Fruit fly (Drosophila melanogaster): ENCODE measurements around the gene Nmdmc.

Nmdmc gene

DNA sequence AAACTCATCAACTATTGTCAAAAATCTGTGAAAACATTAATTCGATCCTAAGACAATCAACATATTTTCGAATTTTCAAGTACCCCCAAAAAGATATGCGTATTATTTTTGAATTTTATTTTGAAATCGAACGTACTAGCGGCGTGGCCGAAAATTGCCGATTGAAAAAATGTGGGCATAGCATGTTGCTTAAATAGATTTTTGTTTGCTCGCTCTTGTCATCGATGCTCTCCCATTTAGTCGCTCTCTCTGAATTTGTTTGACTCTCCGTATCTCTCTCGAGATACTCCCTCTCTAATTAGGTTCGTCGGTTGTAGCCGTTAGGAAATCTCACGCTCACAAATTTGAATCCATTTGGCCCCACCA lies 6.7 kb upstream of the Nmdmc start (continued):
- no peak for TF ChIP-seq pita (GFP tag; optimal IDR thresholded peaks at IDR 0.05)
- TF ChIP-seq Hr51 (GFP tag; optimal IDR thresholded peaks at IDR 0.05) = no peak
- no peak for TF ChIP-seq Sry-β (GFP tag; optimal IDR thresholded peaks at IDR 0.05)
- no peak for TF ChIP-seq CG9727 (GFP tag; optimal IDR thresholded peaks at IDR 0.05)
- TF ChIP-seq CG17612 (GFP tag; IDR thresholded peaks at IDR 0.05) = no peak
- TF ChIP-seq dmrt11E (tag; optimal IDR thresholded peaks at IDR 0.05) = no peak
- no peak for TF ChIP-seq ranshi (GFP tag; IDR thresholded peaks at IDR 0.05)
- TF ChIP-seq CG6765 (GFP tag; optimal IDR thresholded peaks at IDR 0.05) = no peak
- no peak for TF ChIP-seq dysf (GFP tag; IDR thresholded peaks at IDR 0.05)
- TF ChIP-seq her (GFP tag; optimal IDR thresholded peaks at IDR 0.05) = no peak
- TF ChIP-seq CG2120 (GFP tag; optimal IDR thresholded peaks at IDR 0.05) = no peak
- TF ChIP-seq Ets65A (GFP tag) = no peak
- TF ChIP-seq CG4328 (GFP tag; optimal IDR thresholded peaks at IDR 0.05) = no peak
- TF ChIP-seq lab (GFP tag; optimal IDR thresholded peaks at IDR 0.05) = no peak
- TF ChIP-seq twi (tag; optimal IDR thresholded peaks at IDR 0.05) = no peak
- TF ChIP-seq CG17829 (tag; optimal IDR thresholded peaks at IDR 0.05) = no peak
- TF ChIP-seq CG2129 (GFP tag; IDR thresholded peaks at IDR 0.05; ENCODE audit: partially characterized antibody) = no peak
- no peak for TF ChIP-seq CG10267 (tag; optimal IDR thresholded peaks at IDR 0.05)
- no peak for TF ChIP-seq lmd (GFP tag; IDR thresholded peaks at IDR 0.05)
- no peak for TF ChIP-seq vfl (GFP tag; optimal IDR thresholded peaks at IDR 0.05)
- TF ChIP-seq CG12299 (tag; optimal IDR thresholded peaks at IDR 0.05) = no peak
- no peak for TF ChIP-seq Vsx1 (GFP tag; optimal IDR thresholded peaks at IDR 0.05)
- no peak for TF ChIP-seq abd-A (tag; optimal IDR thresholded peaks at IDR 0.05)
- no peak for TF ChIP-seq toy (GFP tag; IDR thresholded peaks at IDR 0.05)
- TF ChIP-seq HLH3B (GFP tag; IDR thresholded peaks at IDR 0.05) = no peak
- no peak for TF ChIP-seq nerfin-2 (GFP tag; IDR thresholded peaks at IDR 0.05; ENCODE audit: partially characterized antibody)
- TF ChIP-seq tap (tag; optimal IDR thresholded peaks at IDR 0.05) = no peak
- TF ChIP-seq tna (GFP tag; IDR thresholded peaks at IDR 0.05; ENCODE audit: partially characterized antibody) = no peak
- peak; percentile 24 for TF ChIP-seq NC2α (GFP tag; optimal IDR thresholded peaks at IDR 0.05)
- TF ChIP-seq CG30431 (GFP tag; optimal IDR thresholded peaks at IDR 0.05) = no peak
- TF ChIP-seq Adf1 (GFP tag; IDR thresholded peaks at IDR 0.05) = no peak
- no peak for TF ChIP-seq CG5953 (GFP tag; IDR thresholded peaks at IDR 0.05)
- TF ChIP-seq luna (GFP tag; optimal IDR thresholded peaks at IDR 0.05) = peak; percentile 8
- TF ChIP-seq CG10543 (GFP tag; optimal IDR thresholded peaks at IDR 0.05) = no peak
- TF ChIP-seq Side (GFP tag; optimal IDR thresholded peaks at IDR 0.05) = no peak
- TF ChIP-seq CG8290 (GFP tag; optimal IDR thresholded peaks at IDR 0.05) = no peak
- TF ChIP-seq CG8290 (tag; optimal IDR thresholded peaks at IDR 0.05) = peak in 1 of 2 experiments; percentile 70
- no peak for TF ChIP-seq lov (optimal IDR thresholded peaks at IDR 0.05)
- TF ChIP-seq lov (GFP tag; IDR thresholded peaks at IDR 0.05) = no peak
- TF ChIP-seq fd102C (GFP tag; optimal IDR thresholded peaks at IDR 0.05) = no peak
- TF ChIP-seq CG9797 (GFP tag; optimal IDR thresholded peaks at IDR 0.05) = no peak
- no peak for TF ChIP-seq crc (GFP tag; optimal IDR thresholded peaks at IDR 0.05)
- TF ChIP-seq CG16813 (GFP tag; IDR thresholded peaks at IDR 0.05; ENCODE audit: partially characterized antibody) = no peak
- no peak for TF ChIP-seq B-H2 (GFP tag; optimal IDR thresholded peaks at IDR 0.05)
- no peak for TF ChIP-seq CG12219 (GFP tag; optimal IDR thresholded peaks at IDR 0.05)
- no peak for TF ChIP-seq fu2 (GFP tag; optimal IDR thresholded peaks at IDR 0.05)
- TF ChIP-seq CG18476 (GFP tag; optimal IDR thresholded peaks at IDR 0.05) = no peak
- no peak for TF ChIP-seq Bgb (GFP tag; IDR thresholded peaks at IDR 0.05; ENCODE audit: partially characterized antibody)
- no peak for TF ChIP-seq CG30020 (tag; optimal IDR thresholded peaks at IDR 0.05)
- no peak for TF ChIP-seq H2.0 (GFP tag; IDR thresholded peaks at IDR 0.05)
- TF ChIP-seq CG14050 (GFP tag; IDR thresholded peaks at IDR 0.05) = no peak
- TF ChIP-seq CG5245 (GFP tag; optimal IDR thresholded peaks at IDR 0.05) = no peak
- TF ChIP-seq CG4424 (GFP tag; optimal IDR thresholded peaks at IDR 0.05) = no peak

All from whole organism, embryonic.